Worm (Caenorhabditis elegans) whole organism, L4 larva: ENCODE results near the gene spcs-3.

Source experiments
- F37D6.2 ChIP-seq: sonication (generic microtip); optimal IDR thresholded peaks from 2 replicates; lab custom pipeline; 2016; ENCODE audit warnings: mild to moderate bottlenecking, missing genetic modification characterization, missing compliant biosample characterization
- R02D3.7 ChIP-seq: fragments of 150-350 bp; sonication (generic microtip); optimal IDR thresholded peaks from 3 replicates; lab custom pipeline; 2014; ENCODE audit warnings: missing biosample characterization, missing genetic modification characterization
- Y48G9A.11 ChIP-seq: fragments of 200-800 bp; sonication (Bioruptor generic); IDR thresholded peaks from 2 replicates; pipeline ENCODE4 v1.3.6; 2022; ENCODE audit warnings: missing genetic modification reagents, missing genetic modification characterization, missing compliant biosample characterization
- ZK337.2 ChIP-seq: fragments of 200-800 bp; sonication (Bioruptor generic); IDR thresholded peaks from 2 replicates; pipeline ENCODE4 v1.3.6; 2022; ENCODE audit warnings: missing genetic modification reagents, missing genetic modification characterization, missing compliant biosample characterization
- ZK546.5 ChIP-seq, 2 experiments: sonication (generic microtip); optimal IDR thresholded peaks; 2 replicates each; lab custom pipeline; 2017; ENCODE audit warnings: missing biosample characterization in 2 of 2, missing genetic modification characterization in 2 of 2
- ceh-20 ChIP-seq: fragments of 200-800 bp; sonication (Bioruptor generic); IDR thresholded peaks from 2 replicates; pipeline ENCODE4 v1.3.6; 2022; ENCODE audit warnings: missing genetic modification reagents, missing genetic modification characterization, missing compliant biosample characterization
- ceh-32 ChIP-seq: sonication (generic microtip); optimal IDR thresholded peaks from 2 replicates; lab custom pipeline; 2016; ENCODE audit warnings: mild to moderate bottlenecking, missing genetic modification characterization, missing compliant biosample characterization; ENCODE audit not compliant: poor library complexity
- ceh-44 ChIP-seq: fragments of 200-800 bp; sonication (Bioruptor generic); IDR thresholded peaks from 2 replicates; pipeline ENCODE4 v1.3.6; 2022; ENCODE audit warnings: missing genetic modification reagents, missing genetic modification characterization, missing compliant biosample characterization
- daf-8 ChIP-seq: fragments of 200-800 bp; sonication (Bioruptor generic); IDR thresholded peaks from 2 replicates; pipeline ENCODE4 v1.3.6; 2022; ENCODE audit warnings: missing genetic modification characterization, missing compliant biosample characterization
- dpl-1 ChIP-seq: fragments of 150-350 bp; optimal IDR thresholded peaks from 2 replicates; lab custom pipeline; 2014; ENCODE audit warnings: missing biosample characterization, missing genetic modification reagents, missing genetic modification characterization
- dve-1 ChIP-seq: sonication (generic microtip); optimal IDR thresholded peaks from 2 replicates; lab custom pipeline; 2017; ENCODE audit warnings: antibody characterized with exemption, mild to moderate bottlenecking, missing genetic modification characterization, missing compliant biosample characterization; ENCODE audit not compliant: insufficient read depth
- egl-43 ChIP-seq: fragments of 200-800 bp; sonication (Bioruptor generic); IDR thresholded peaks from 2 replicates; pipeline ENCODE4 v1.3.6; 2022; ENCODE audit warnings: missing genetic modification reagents, missing genetic modification characterization, missing compliant biosample characterization
- fkh-10 ChIP-seq: fragments of 150-350 bp; optimal IDR thresholded peaks from 2 replicates; lab custom pipeline; 2014; ENCODE audit warnings: missing biosample characterization, missing genetic modification reagents, missing genetic modification characterization
- fos-1 ChIP-seq: fragments of 150-350 bp; optimal IDR thresholded peaks from 2 replicates; lab custom pipeline; 2014; ENCODE audit warnings: missing biosample characterization, missing genetic modification characterization
- hlh-11 ChIP-seq: fragments of 200-800 bp; sonication (Bioruptor generic); optimal IDR thresholded peaks from 2 replicates; lab custom pipeline; 2018; ENCODE audit warnings: mild to moderate bottlenecking, missing genetic modification characterization, missing compliant biosample characterization
- hlh-30 ChIP-seq: sonication (generic microtip); optimal IDR thresholded peaks from 2 replicates; lab custom pipeline; 2017; ENCODE audit warnings: antibody characterized with exemption, mild to moderate bottlenecking, missing genetic modification characterization, missing compliant biosample characterization; ENCODE audit not compliant: insufficient read depth
- lin-39 ChIP-seq: fragments of 150-350 bp; optimal IDR thresholded peaks from 2 replicates; lab custom pipeline; 2014; ENCODE audit warnings: missing biosample characterization, missing genetic modification reagents, missing genetic modification characterization
- mep-1 ChIP-seq: fragments of 150-350 bp; sonication (generic microtip); optimal IDR thresholded peaks from 3 replicates; lab custom pipeline; 2014; ENCODE audit warnings: missing biosample characterization, missing genetic modification characterization
- mes-2 ChIP-seq: sonication (generic microtip); optimal IDR thresholded peaks from 2 replicates; lab custom pipeline; 2016; ENCODE audit warnings: missing genotype, mild to moderate bottlenecking, missing genetic modification characterization, missing compliant biosample characterization; ENCODE audit not compliant: poor library complexity, severe bottlenecking
- mxl-2 ChIP-seq: fragments of 200-800 bp; sonication (Bioruptor generic); conservative IDR thresholded peaks from 2 replicates; pipeline ENCODE4 v1.3.6; 2022; ENCODE audit warnings: missing genetic modification reagents, missing genetic modification characterization, missing compliant biosample characterization
- mxl-3 ChIP-seq: fragments of 200-800 bp; sonication (Bioruptor generic); optimal IDR thresholded peaks from 2 replicates; lab custom pipeline; 2018; ENCODE audit warnings: mild to moderate bottlenecking, missing genetic modification characterization, missing compliant biosample characterization
- nhr-102 ChIP-seq: sonication (generic microtip); optimal IDR thresholded peaks from 2 replicates; lab custom pipeline; 2016; ENCODE audit warnings: mild to moderate bottlenecking, missing genetic modification characterization, moderate library complexity, missing compliant biosample characterization
- nhr-111 ChIP-seq: fragments of 200-800 bp; sonication (Bioruptor generic); optimal IDR thresholded peaks from 2 replicates; lab custom pipeline; 2018; ENCODE audit warnings: mild to moderate bottlenecking, missing genetic modification characterization, missing compliant biosample characterization
- nhr-28 ChIP-seq: fragments of 150-350 bp; optimal IDR thresholded peaks from 2 replicates; lab custom pipeline; 2014; ENCODE audit warnings: missing biosample characterization, missing genetic modification characterization
- nhr-48 ChIP-seq: sonication (generic microtip); optimal IDR thresholded peaks from 2 replicates; lab custom pipeline; 2016; ENCODE audit warnings: mild to moderate bottlenecking, missing genetic modification characterization, missing compliant biosample characterization
- nhr-6 ChIP-seq: fragments of 150-350 bp; optimal IDR thresholded peaks from 2 replicates; lab custom pipeline; 2014; ENCODE audit warnings: missing biosample characterization, missing genetic modification characterization
- nhr-76 ChIP-seq: fragments of 150-350 bp; optimal IDR thresholded peaks from 2 replicates; lab custom pipeline; 2014; ENCODE audit warnings: missing biosample characterization, missing genetic modification characterization
- php-3 ChIP-seq: fragments of 200-800 bp; sonication (Bioruptor generic); IDR thresholded peaks from 2 replicates; pipeline ENCODE4 v1.3.6; 2022; ENCODE audit warnings: missing genetic modification reagents, missing genetic modification characterization, missing compliant biosample characterization
- saeg-2 ChIP-seq: fragments of 200-800 bp; sonication (Bioruptor generic); IDR thresholded peaks from 2 replicates; pipeline ENCODE4 v1.3.6; 2022; ENCODE audit warnings: missing genetic modification reagents, missing genetic modification characterization, missing compliant biosample characterization
- set-16 ChIP-seq: fragments of 200-800 bp; sonication (Bioruptor generic); IDR thresholded peaks from 2 replicates; pipeline ENCODE4 v1.3.6; 2022; ENCODE audit warnings: missing genetic modification reagents, missing genetic modification characterization, missing compliant biosample characterization
- unc-130 ChIP-seq: sonication (generic microtip); optimal IDR thresholded peaks from 2 replicates; lab custom pipeline; 2016; ENCODE audit warnings: missing genetic modification reagents, missing genetic modification characterization, missing compliant biosample characterization
- unc-39 ChIP-seq: sonication (generic microtip); optimal IDR thresholded peaks from 2 replicates; lab custom pipeline; 2017; ENCODE audit warnings: missing biosample characterization, missing genetic modification characterization
- unc-62 ChIP-seq, 3 experiments: fragments of 150-350 bp in 1 of 3; sonication (generic microtip); optimal IDR thresholded peaks in 2 of 3; peaks in 1 of 3; 1 replicate in 1 of 3; 2 replicates in 2 of 3; lab custom pipeline; 2014 to 2017; ENCODE audit warnings: missing biosample characterization in 3 of 3, missing genetic modification characterization in 3 of 3, missing genetic modification reagents in 3 of 3, missing genotype in 1 of 3
- zfp-3 ChIP-seq: fragments of 200-800 bp; sonication (Bioruptor generic); conservative IDR thresholded peaks from 2 replicates; pipeline ENCODE4 v1.3.6; 2022; ENCODE audit warnings: missing genetic modification reagents, missing genetic modification characterization, missing compliant biosample characterization
- ztf-7 ChIP-seq: fragments of 150-350 bp; optimal IDR thresholded peaks from 2 replicates; lab custom pipeline; 2014; ENCODE audit warnings: missing biosample characterization, missing genetic modification characterization

The spcs-3 gene

DNA sequence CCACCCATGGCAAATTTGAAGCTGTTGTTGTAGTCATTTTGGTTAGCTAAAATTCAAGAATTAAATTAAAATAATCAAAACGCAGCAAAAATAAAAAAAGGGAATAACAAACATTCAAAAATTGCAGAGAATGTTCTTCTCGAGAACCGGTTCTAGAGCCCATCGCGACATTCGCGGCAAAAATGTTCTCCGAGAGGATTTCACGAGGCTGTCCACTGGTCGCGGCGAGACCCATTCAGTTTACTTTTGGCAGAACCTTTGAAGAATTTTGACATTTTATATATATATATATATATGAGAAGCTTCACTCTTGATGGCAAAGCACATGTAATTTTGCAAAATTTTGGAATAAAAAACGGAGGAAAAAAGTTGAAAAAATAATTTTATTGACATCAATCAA lies 15.3 kb upstream of the spcs-3 start, which contains the start of gene F44B9.8 (continued):
- TF ChIP-seq fkh-10 (GFP tag; lab: Kevin White, UChicago) (no peak), mes-2 (tag; lab: Kevin White, UChicago) (peak; percentile 84), nhr-76 (tag; lab: Kevin White, UChicago) (no peak)
- TF ChIP-seq, all 104 proteins: peak for 12

DNA sequence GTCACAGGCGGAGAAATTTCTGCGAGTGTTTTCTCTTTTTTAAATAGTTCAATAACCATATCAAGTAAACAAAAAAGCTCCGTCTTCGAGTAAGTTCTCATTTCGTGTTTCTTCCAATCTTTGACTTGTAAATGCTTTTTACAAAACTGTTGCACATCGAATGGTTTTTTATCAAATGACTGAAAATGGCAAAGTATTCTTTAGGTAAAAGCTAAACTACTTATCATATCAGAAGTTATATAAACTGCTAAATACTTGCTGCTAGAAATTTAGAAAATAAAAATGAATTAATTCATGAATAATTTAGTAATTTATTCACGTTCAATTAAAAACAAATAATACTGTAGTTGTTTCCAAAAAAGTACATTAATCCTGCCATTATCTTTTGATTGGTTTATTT lies 13.9 kb upstream of the spcs-3 start, which contains the start of gene F44B9.9:
TSS of gene F44B9.9 (minus strand) at position 101 of the 400 bp plus-strand sequence.
- TF ChIP-seq nhr-48 (tag; lab: Kevin White, UChicago) (no peak), saeg-2 (GFP tag; lab: Robert Waterston, UW) (no peak), zfp-3 (GFP tag; lab: Robert Waterston, UW) (no peak), dve-1 (no peak), egl-43 (no peak), mep-1 (tag; lab: Kevin White, UChicago) (no peak), unc-62 (GFP tag; optimal IDR thresholded peaks at IDR 0.05 in 1 of 2; lab: Kevin White, UChicago) (no peak), unc-62 (tag; optimal IDR thresholded peaks at IDR 0.05; lab: Kevin White, UChicago) (no peak), ZK546.5 (tag; optimal IDR thresholded peaks at IDR 0.05; lab: Kevin White, UChicago) (no peak), ztf-7 (tag; lab: Kevin White, UChicago) (no peak), R02D3.7 (tag; lab: Kevin White, UChicago) (no peak)
- TF ChIP-seq, all 104 proteins: peak for 0

DNA sequence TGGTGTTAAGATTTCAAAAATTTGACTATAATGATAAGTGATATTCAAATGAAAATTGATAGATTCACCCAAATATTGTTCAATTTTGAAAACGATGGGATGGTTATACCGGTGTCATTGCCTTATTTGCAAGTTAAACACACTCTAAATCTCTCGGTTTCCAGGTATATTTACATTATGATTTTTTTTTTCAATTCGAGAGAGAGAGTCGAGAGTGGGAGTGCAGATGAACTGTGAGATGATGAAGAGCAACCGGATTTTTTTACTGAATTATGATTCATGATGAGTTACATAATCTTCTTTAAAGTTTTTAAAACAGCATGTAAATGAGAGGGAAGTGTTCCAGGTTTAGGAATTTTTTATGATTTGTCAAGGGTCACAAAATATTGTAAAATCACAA lies 11.3 kb upstream of the spcs-3 start, which contains the start of gene F44B9.10:
TSS of gene F44B9.10 (minus strand) at position 101 of the 400 bp plus-strand sequence.
- TF ChIP-seq unc-130 (GFP tag; lab: Kevin White, UChicago) (no peak), nhr-102 (tag; lab: Kevin White, UChicago) (no peak), set-16 (GFP tag; lab: Robert Waterston, UW) (no peak), php-3 (GFP tag; lab: Robert Waterston, UW) (no peak), ceh-20 (GFP tag; lab: Robert Waterston, UW) (no peak), fkh-10 (GFP tag; lab: Kevin White, UChicago) (no peak), R02D3.7 (tag; lab: Kevin White, UChicago) (no peak), daf-8 (GFP tag; lab: Robert Waterston, UW) (no peak), ZK337.2 (no peak), ceh-32 (no peak)

DNA sequence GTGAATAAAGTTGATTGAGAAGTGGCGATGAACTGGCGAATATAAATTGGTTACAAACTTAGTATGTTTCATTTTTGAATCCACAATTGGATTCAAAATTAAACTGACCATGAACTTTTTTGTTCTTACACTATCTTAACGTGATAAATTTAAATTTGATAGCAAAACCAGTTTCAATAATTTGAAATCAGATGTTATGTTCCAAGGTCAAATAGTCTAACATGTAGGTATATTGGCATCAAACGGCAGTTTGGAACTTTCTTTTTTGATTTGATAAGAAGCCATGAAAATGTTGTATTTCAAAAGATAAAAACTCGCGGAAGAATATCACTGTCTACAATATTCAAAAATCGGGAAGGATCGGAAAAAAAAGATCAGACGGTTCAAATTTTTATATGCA lies 8.8 kb upstream of the spcs-3 start:
- TF ChIP-seq F37D6.2 (no peak), mxl-3 (GFP tag; lab: Kevin White, UChicago) (no peak), nhr-6 (tag; lab: Kevin White, UChicago) (no peak), egl-43 (no peak), dpl-1 (no peak), ztf-7 (tag; lab: Kevin White, UChicago) (no peak)

DNA sequence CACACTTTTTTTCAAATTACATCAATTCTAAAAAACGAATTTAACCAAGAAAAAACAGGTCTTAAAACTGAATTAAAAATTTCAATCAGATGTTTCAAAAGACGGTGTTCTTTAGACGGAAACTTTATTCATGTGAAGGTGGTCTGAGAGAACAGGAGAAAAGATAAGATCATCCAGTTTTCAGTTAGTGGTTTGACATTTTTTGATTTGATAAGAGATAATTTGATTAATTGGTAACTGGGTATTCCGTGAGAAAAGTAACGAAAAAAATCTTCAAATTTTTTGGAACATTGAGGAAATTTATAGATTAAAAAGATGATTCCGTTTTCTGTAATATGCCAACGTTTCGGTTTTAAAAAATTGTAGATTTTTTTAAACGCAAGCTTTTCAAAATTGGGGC lies 8.3 kb upstream of the spcs-3 start:
- TF ChIP-seq Y48G9A.11 (GFP tag; lab: Robert Waterston, UW) (no peak), nhr-28 (tag; lab: Kevin White, UChicago) (peak; percentile 1)

DNA sequence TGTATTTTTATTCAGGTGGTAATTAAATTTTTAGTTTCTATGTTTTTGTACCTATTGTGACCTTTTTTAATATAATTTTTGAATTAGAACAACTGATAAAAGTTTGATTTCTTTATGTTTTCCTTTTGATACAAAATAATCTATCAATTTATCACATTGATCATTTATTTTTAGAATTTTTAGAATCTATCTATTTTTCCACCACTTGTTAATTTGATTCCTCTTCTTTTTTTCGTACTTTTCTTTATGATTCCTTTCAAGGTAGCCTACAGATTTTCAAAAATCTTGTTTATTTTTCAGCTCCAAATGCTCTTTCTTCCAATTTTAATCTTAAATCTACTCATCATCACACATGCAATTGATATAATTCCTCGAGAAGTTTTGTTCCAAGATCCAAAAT lies 6.9 kb upstream of the spcs-3 start, which contains the start of gene dpf-6:
TSS of gene dpf-6 (plus strand) at position 301 of the 400 bp plus-strand sequence.
- TF ChIP-seq Y48G9A.11 (GFP tag; lab: Robert Waterston, UW), result no peak
- TF ChIP-seq hlh-30 (tag; lab: Kevin White, UChicago), result no peak
- no peak for TF ChIP-seq ceh-44 (GFP tag; lab: Robert Waterston, UW)
- no peak for TF ChIP-seq nhr-6 (tag; lab: Kevin White, UChicago)
- no peak for TF ChIP-seq nhr-111 (GFP tag; lab: Kevin White, UChicago)
- no peak for TF ChIP-seq lin-39 (tag; lab: Kevin White, UChicago)
- TF ChIP-seq nhr-76 (tag; lab: Kevin White, UChicago), result no peak
- no peak for TF ChIP-seq nhr-28 (tag; lab: Kevin White, UChicago)
- no peak for TF ChIP-seq fos-1 (tag; lab: Kevin White, UChicago)
- no peak for TF ChIP-seq daf-8 (GFP tag; lab: Robert Waterston, UW)
- TF ChIP-seq mxl-2 (GFP tag; lab: Robert Waterston, UW), result no peak
- no peak for TF ChIP-seq unc-62 (GFP tag; optimal IDR thresholded peaks at IDR 0.05 in 1 of 2; lab: Kevin White, UChicago)
- no peak for TF ChIP-seq unc-62 (tag; optimal IDR thresholded peaks at IDR 0.05; lab: Kevin White, UChicago)
- no peak for TF ChIP-seq mxl-3 (GFP tag; lab: Kevin White, UChicago)
- TF ChIP-seq hlh-11, result no peak
- TF ChIP-seq unc-39, result no peak
